Fruit fly (Drosophila melanogaster): ENCODE measurements around the gene CG42467.

CG42467 gene

dm6 chr2L:3712949-3713416 is 11.9 kb downstream of the CG42467 start, which contains the start of the genes CG31955 and CG2818 (continued):
- TF ChIP-seq wor (GFP tag; IDR thresholded peaks at IDR 0.05) (no peak), usp (GFP tag; optimal IDR thresholded peaks at IDR 0.05) (no peak), Meics (GFP tag; optimal IDR thresholded peaks at IDR 0.05) (peak; percentile 9), sna (GFP tag; IDR thresholded peaks at IDR 0.05; ENCODE audit: partially characterized antibody) (peak; percentile 85), BtbVII (GFP tag; optimal IDR thresholded peaks at IDR 0.05) (no peak), CG10366 (GFP tag; IDR thresholded peaks at IDR 0.05) (no peak), Fer2 (tag; optimal IDR thresholded peaks at IDR 0.05) (no peak), CG30431 (GFP tag; optimal IDR thresholded peaks at IDR 0.05) (no peak), Myb (GFP tag; optimal IDR thresholded peaks at IDR 0.05) (peak; percentile 55), Usf (GFP tag; optimal IDR thresholded peaks at IDR 0.05) (no peak), tap (tag; optimal IDR thresholded peaks at IDR 0.05) (no peak), Adf1 (GFP tag; IDR thresholded peaks at IDR 0.05) (0 out of 2 replicates have a peak, but pooled peaks have one; percentile 5), wdn (GFP tag; IDR thresholded peaks at IDR 0.05) (no peak), Doc3 (GFP tag; IDR thresholded peaks at IDR 0.05; ENCODE audit: partially characterized antibody) (peak; percentile 68), CG6813 (GFP tag; optimal IDR thresholded peaks at IDR 0.05) (no peak), Aef1 (GFP tag; IDR thresholded peaks at IDR 0.05) (no peak), CG31224 (GFP tag; IDR thresholded peaks at IDR 0.05) (no peak), az2 (GFP tag; optimal IDR thresholded peaks at IDR 0.05) (peak; percentile 1), CG5245 (GFP tag; optimal IDR thresholded peaks at IDR 0.05) (no peak), Sox102F (GFP tag; optimal IDR thresholded peaks at IDR 0.05) (no peak), CG5953 (GFP tag; IDR thresholded peaks at IDR 0.05) (no peak), Oli (tag; optimal IDR thresholded peaks at IDR 0.05) (no peak), stwl (tag; optimal IDR thresholded peaks at IDR 0.05) (peak; percentile 70), ttk (GFP tag; IDR thresholded peaks at IDR 0.05) (no peak), CG9215 (GFP tag; IDR thresholded peaks at IDR 0.05) (no peak), rib (GFP tag; IDR thresholded peaks at IDR 0.05) (no peak), Neu2 (GFP tag; optimal IDR thresholded peaks at IDR 0.05; ENCODE audit: borderline replicate concordance) (no peak), nmo (GFP tag; optimal IDR thresholded peaks at IDR 0.05) (peak; percentile 32), NK7.1 (GFP tag; optimal IDR thresholded peaks at IDR 0.05) (no peak), CG2678 (tag; optimal IDR thresholded peaks at IDR 0.05) (no peak), ap (GFP tag; IDR thresholded peaks at IDR 0.05) (no peak), Eip74EF (GFP tag; optimal IDR thresholded peaks at IDR 0.05) (no peak), CG18619 (GFP tag; optimal IDR thresholded peaks at IDR 0.05) (no peak), ssp (GFP tag; IDR thresholded peaks at IDR 0.05) (no peak), sim (GFP tag; IDR thresholded peaks at IDR 0.05) (no peak), jumu (GFP tag; optimal IDR thresholded peaks at IDR 0.05) (no peak), ranshi (GFP tag; IDR thresholded peaks at IDR 0.05) (peak; percentile 62; the same call in 1 of the 2 replicates), CG16815 (GFP tag; optimal IDR thresholded peaks at IDR 0.05) (no peak), lmd (GFP tag; IDR thresholded peaks at IDR 0.05) (no peak), CG13296 (GFP tag; optimal IDR thresholded peaks at IDR 0.05) (no peak), CG11504 (tag; optimal IDR thresholded peaks at IDR 0.05) (no peak), CG14710 (tag; optimal IDR thresholded peaks at IDR 0.05) (peak; percentile 38), HLH3B (GFP tag; IDR thresholded peaks at IDR 0.05) (no peak), Rx (GFP tag; IDR thresholded peaks at IDR 0.05) (no peak), BEAF-32 (GFP tag; optimal IDR thresholded peaks at IDR 0.05) (peak; percentile 80), sens-2 (GFP tag; IDR thresholded peaks at IDR 0.05) (no peak), HmgD (GFP tag; optimal IDR thresholded peaks at IDR 0.05) (no peak), Sry-δ (GFP tag; optimal IDR thresholded peaks at IDR 0.05) (peak; percentile 86), Trl (optimal IDR thresholded peaks at IDR 0.05) (no peak), Trl (GFP tag; optimal IDR thresholded peaks at IDR 0.05) (no peak), Hr78 (GFP tag; optimal IDR thresholded peaks at IDR 0.05) (no peak), CG17328 (GFP tag; IDR thresholded peaks at IDR 0.05) (no peak)

Data from whole organism, embryonic.